Worm (Caenorhabditis elegans) whole organism, young adult: ENCODE data around the gene F25F2.1.

Experiments
- F52B5.7 ChIP-seq: sonication (generic microtip); optimal IDR thresholded peaks from 2 replicates; lab custom pipeline; 2016; ENCODE audit warnings: mild to moderate bottlenecking, missing genetic modification characterization, missing compliant biosample characterization
- F57A8.1 ChIP-seq: fragments of 200-800 bp; sonication (Bioruptor generic); optimal IDR thresholded peaks from 2 replicates; lab custom pipeline; 2018; ENCODE audit warnings: mild to moderate bottlenecking, missing genetic modification characterization, moderate library complexity, missing compliant biosample characterization
- T07F8.4 ChIP-seq: sonication (generic microtip); optimal IDR thresholded peaks from 2 replicates; lab custom pipeline; 2016; ENCODE audit warnings: mild to moderate bottlenecking, missing genetic modification characterization, moderate library complexity, missing compliant biosample characterization
- T26A5.8 ChIP-seq: sonication (generic microtip); optimal IDR thresholded peaks from 2 replicates; lab custom pipeline; 2016; ENCODE audit warnings: missing genetic modification characterization, missing compliant biosample characterization
- Y56A3A.18 ChIP-seq: fragments of 200-800 bp; sonication (Bioruptor generic); IDR thresholded peaks from 2 replicates; pipeline ENCODE4 v1.3.6; 2022; ENCODE audit warnings: missing genetic modification reagents, missing genetic modification characterization, missing compliant biosample characterization
- Y95B8A.8 ChIP-seq: fragments of 200-800 bp; sonication (Bioruptor generic); IDR thresholded peaks from 2 replicates; pipeline ENCODE4 v1.3.6; 2022; ENCODE audit warnings: missing genetic modification reagents, missing genetic modification characterization, missing compliant biosample characterization
- akir-1 ChIP-seq: fragments of 200-800 bp; sonication (Bioruptor generic); optimal IDR thresholded peaks from 2 replicates; lab custom pipeline; 2018; ENCODE audit warnings: mild to moderate bottlenecking, missing genetic modification characterization, moderate library complexity, missing compliant biosample characterization
- ama-1 ChIP-seq, 3 experiments: fragments of 150-350 bp in 1 of 3; sonication (generic microtip) in 2 of 3; optimal IDR thresholded peaks; 2 replicates each; lab custom pipeline; 2014 to 2018; ENCODE audit warnings: missing biosample characterization in 2 of 3, missing genetic modification characterization in 2 of 3, missing genetic modification reagents in 2 of 3
- athp-1 ChIP-seq: sonication (generic microtip); optimal IDR thresholded peaks from 2 replicates; lab custom pipeline; 2017; ENCODE audit warnings: mild to moderate bottlenecking, missing genetic modification characterization, missing compliant biosample characterization
- attf-5 ChIP-seq: fragments of 200-800 bp; sonication (Bioruptor generic); optimal IDR thresholded peaks from 2 replicates; lab custom pipeline; 2018; ENCODE audit warnings: mild to moderate bottlenecking, missing genetic modification characterization, missing compliant biosample characterization
- bed-2 ChIP-seq: fragments of 200-800 bp; sonication (Bioruptor generic); IDR thresholded peaks from 2 replicates; pipeline ENCODE4 v1.3.6; 2022; ENCODE audit warnings: missing genetic modification reagents, missing genetic modification characterization, missing compliant biosample characterization
- cebp-1 ChIP-seq, 2 experiments: fragments of 200-800 bp in 1 of 2; sonication (Bioruptor generic) in 1 of 2; sonication (generic microtip) in 1 of 2; IDR thresholded peaks in 1 of 2; optimal IDR thresholded peaks in 1 of 2; 2 replicates each; pipeline versions ENCODE4 v1.3.6 to Lab custom; 2017 to 2022; ENCODE audit warnings: missing compliant biosample characterization in 2 of 2, missing genetic modification characterization in 2 of 2, mild to moderate bottlenecking in 1 of 2, missing genetic modification reagents in 1 of 2, moderate library complexity in 1 of 2
- ceh-58 ChIP-seq: fragments of 200-800 bp; sonication (Bioruptor generic); IDR thresholded peaks from 2 replicates; pipeline ENCODE4 v1.3.6; 2022; ENCODE audit warnings: missing genetic modification characterization, missing compliant biosample characterization
- die-1 ChIP-seq: sonication (generic microtip); optimal IDR thresholded peaks from 2 replicates; lab custom pipeline; 2016; ENCODE audit warnings: missing genotype, mild to moderate bottlenecking, missing genetic modification characterization, missing compliant biosample characterization
- egl-44 ChIP-seq: fragments of 200-800 bp; sonication (Bioruptor generic); IDR thresholded peaks from 2 replicates; pipeline ENCODE4 v1.3.6; 2022; ENCODE audit warnings: missing genetic modification reagents, missing genetic modification characterization, missing compliant biosample characterization
- gei-17 ChIP-seq: fragments of 200-800 bp; sonication (Bioruptor generic); optimal IDR thresholded peaks from 2 replicates; lab custom pipeline; 2018; ENCODE audit warnings: mild to moderate bottlenecking, missing genetic modification characterization, missing compliant biosample characterization
- let-526 ChIP-seq: fragments of 200-800 bp; sonication (Bioruptor generic); IDR thresholded peaks from 2 replicates; pipeline ENCODE4 v1.3.6; 2022; ENCODE audit warnings: missing genetic modification reagents, missing genetic modification characterization, missing compliant biosample characterization
- let-607 ChIP-seq, 2 experiments: fragments of 200-800 bp in 1 of 2; sonication (Bioruptor generic) in 1 of 2; sonication (generic microtip) in 1 of 2; optimal IDR thresholded peaks; 2 replicates each; lab custom pipeline; 2016 to 2018; ENCODE audit warnings: mild to moderate bottlenecking in 2 of 2, missing compliant biosample characterization in 2 of 2, missing genetic modification characterization in 2 of 2, moderate library complexity in 2 of 2, missing genotype in 1 of 2
- lin-40 ChIP-seq: sonication (generic microtip); optimal IDR thresholded peaks from 2 replicates; lab custom pipeline; 2016; ENCODE audit warnings: missing genetic modification characterization, mild to moderate bottlenecking, missing compliant biosample characterization, missing genotype, missing genetic modification reagents
- lin-54 ChIP-seq: fragments of 200-800 bp; sonication (Bioruptor generic); optimal IDR thresholded peaks from 2 replicates; lab custom pipeline; 2018; ENCODE audit warnings: mild to moderate bottlenecking, missing genetic modification characterization, missing compliant biosample characterization
- madf-10 ChIP-seq: sonication (generic microtip); optimal IDR thresholded peaks from 2 replicates; lab custom pipeline; 2016; ENCODE audit warnings: mild to moderate bottlenecking, missing genetic modification characterization, missing compliant biosample characterization
- madf-6 ChIP-seq: fragments of 200-800 bp; sonication (Bioruptor generic); IDR thresholded peaks from 2 replicates; pipeline ENCODE4 v1.3.6; 2022; ENCODE audit warnings: missing genetic modification reagents, missing genetic modification characterization, missing compliant biosample characterization
- mxl-1 ChIP-seq: sonication (generic microtip); optimal IDR thresholded peaks from 2 replicates; lab custom pipeline; 2016; ENCODE audit warnings: missing genetic modification characterization, missing compliant biosample characterization
- nfyb-1 ChIP-seq: fragments of 200-800 bp; sonication (Bioruptor generic); IDR thresholded peaks from 2 replicates; pipeline ENCODE4 v1.3.6; 2022; ENCODE audit warnings: missing genetic modification reagents, missing genetic modification characterization, missing compliant biosample characterization
- nhr-27 ChIP-seq: fragments of 200-800 bp; sonication (Bioruptor generic); optimal IDR thresholded peaks from 2 replicates; lab custom pipeline; 2018; ENCODE audit warnings: mild to moderate bottlenecking, missing genetic modification characterization, moderate library complexity, missing compliant biosample characterization
- nhr-80 ChIP-seq: sonication (generic microtip); optimal IDR thresholded peaks from 2 replicates; lab custom pipeline; 2016; ENCODE audit warnings: missing genetic modification characterization, missing compliant biosample characterization
- rcor-1 ChIP-seq: fragments of 200-800 bp; sonication (Bioruptor generic); IDR thresholded peaks from 2 replicates; pipeline ENCODE4 v1.3.6; 2022; ENCODE audit warnings: missing genetic modification reagents, missing genetic modification characterization, missing compliant biosample characterization
- rec-8 ChIP-seq, 2 experiments: sonication (generic microtip); optimal IDR thresholded peaks; 2 replicates each; lab custom pipeline; 2016; ENCODE audit warnings: mild to moderate bottlenecking in 2 of 2, missing genetic modification characterization in 2 of 2, missing genetic modification reagents in 2 of 2, missing genotype in 2 of 2, missing biosample characterization in 1 of 2, missing compliant biosample characterization in 1 of 2, moderate library complexity in 1 of 2
- sdz-38 ChIP-seq: sonication (generic microtip); optimal IDR thresholded peaks from 2 replicates; lab custom pipeline; 2016; ENCODE audit warnings: missing genotype, missing genetic modification characterization, missing compliant biosample characterization
- snpc-1.3 ChIP-seq: sonication (generic microtip); optimal IDR thresholded peaks from 2 replicates; lab custom pipeline; 2017; ENCODE audit warnings: missing genetic modification characterization, mild to moderate bottlenecking, missing compliant biosample characterization, antibody characterized with exemption, moderate library complexity, missing genotype, missing genetic modification reagents; ENCODE audit not compliant: insufficient read depth
- somi-1 ChIP-seq: fragments of 200-800 bp; sonication (Bioruptor generic); optimal IDR thresholded peaks from 2 replicates; lab custom pipeline; 2018; ENCODE audit warnings: mild to moderate bottlenecking, missing genetic modification characterization, missing compliant biosample characterization
- sptf-2 ChIP-seq: fragments of 200-800 bp; sonication (Bioruptor generic); optimal IDR thresholded peaks from 2 replicates; lab custom pipeline; 2018; ENCODE audit warnings: mild to moderate bottlenecking, missing genetic modification characterization, missing compliant biosample characterization
- tbp1 ChIP-seq: fragments of 200-800 bp; sonication (Bioruptor generic); optimal IDR thresholded peaks from 2 replicates; lab custom pipeline; 2018; ENCODE audit warnings: mild to moderate bottlenecking, missing genetic modification characterization, missing compliant biosample characterization
- tlf-1 ChIP-seq: fragments of 200-800 bp; sonication (Bioruptor generic); optimal IDR thresholded peaks from 2 replicates; lab custom pipeline; 2018; ENCODE audit warnings: mild to moderate bottlenecking, missing genetic modification characterization, missing compliant biosample characterization
- unc-62 ChIP-seq: fragments of 150-350 bp; optimal IDR thresholded peaks from 2 replicates; lab custom pipeline; 2014; ENCODE audit warnings: missing biosample characterization, missing genetic modification reagents, missing genetic modification characterization
- zim-3 ChIP-seq: sonication (generic microtip); optimal IDR thresholded peaks from 2 replicates; lab custom pipeline; 2017; ENCODE audit warnings: mild to moderate bottlenecking, missing genetic modification characterization, moderate library complexity, missing compliant biosample characterization
- ztf-28 ChIP-seq: fragments of 200-800 bp; sonication (Bioruptor generic); IDR thresholded peaks from 2 replicates; pipeline ENCODE4 v1.3.6; 2022; ENCODE audit warnings: missing genetic modification reagents, missing genetic modification characterization, missing compliant biosample characterization
- ztf-3 ChIP-seq: fragments of 200-800 bp; sonication (Bioruptor generic); optimal IDR thresholded peaks from 2 replicates; lab custom pipeline; 2018; ENCODE audit warnings: mild to moderate bottlenecking, missing genetic modification characterization, missing compliant biosample characterization
- ztf-6 ChIP-seq: fragments of 200-800 bp; sonication (Bioruptor generic); IDR thresholded peaks from 2 replicates; pipeline ENCODE4 v1.3.6; 2022; ENCODE audit warnings: missing genetic modification reagents, missing genetic modification characterization, missing compliant biosample characterization

F25F2.1 gene

ce11 chrIII:4494541-4495010 lies 14.1 kb upstream of the F25F2.1 start (continued):
- TF ChIP-seq bed-2 (GFP tag; lab: Robert Waterston, UW): no peak
- no peak for TF ChIP-seq let-607 (tag; optimal IDR thresholded peaks at IDR 0.05; lab: Kevin White, UChicago)
- peak; percentile 66; the same call in 1 of the 2 replicates for TF ChIP-seq let-526 (GFP tag; lab: Robert Waterston, UW)
- no peak for TF ChIP-seq Y95B8A.8
- no peak for TF ChIP-seq rcor-1 (GFP tag; lab: Robert Waterston, UW)
- TF ChIP-seq ztf-3: no peak
- no peak for TF ChIP-seq snpc-1.3 (tag; lab: Kevin White, UChicago)
- no peak for TF ChIP-seq Y56A3A.18 (GFP tag; lab: Robert Waterston, UW)
- TF ChIP-seq ztf-6: no peak
- TF ChIP-seq lin-54: peak; percentile 36
- no peak for TF ChIP-seq mxl-1 (tag; lab: Kevin White, UChicago)
- TF ChIP-seq sdz-38 (tag; lab: Kevin White, UChicago): no peak
- TF ChIP-seq T26A5.8: no peak
- TF ChIP-seq ceh-58 (GFP tag; lab: Robert Waterston, UW): no peak
- TF ChIP-seq rec-8 (tag; optimal IDR thresholded peaks at IDR 0.05; lab: Kevin White, UChicago): no peak
- TF ChIP-seq nhr-27 (tag; lab: Kevin White, UChicago): no peak
- TF ChIP-seq ama-1 (optimal IDR thresholded peaks at IDR 0.05; lab: Kevin White, UChicago): no peak
- no peak for TF ChIP-seq ama-1 (GFP tag; optimal IDR thresholded peaks at IDR 0.05; lab: Kevin White, UChicago)
- TF ChIP-seq athp-1 (tag; lab: Kevin White, UChicago): no peak
- peak; percentile 35 for TF ChIP-seq madf-10
- TF ChIP-seq lin-40 (tag; lab: Kevin White, UChicago): peak; percentile 60
- peak; percentile 30 for TF ChIP-seq unc-62 (GFP tag; lab: Kevin White, UChicago)
- TF ChIP-seq ztf-28 (GFP tag; lab: Robert Waterston, UW): no peak
- TF ChIP-seq zim-3: no peak
- TF ChIP-seq gei-17 (GFP tag; lab: Kevin White, UChicago): no peak
- no peak for TF ChIP-seq tlf-1 (GFP tag; lab: Kevin White, UChicago)
- TF ChIP-seq madf-6: 0 out of 2 replicates have a peak, but pooled peaks have one; percentile 16
- peak; percentile 16 for TF ChIP-seq tbp1 (GFP tag; lab: Kevin White, UChicago)
- peak; percentile 82 for TF ChIP-seq nhr-80 (tag; lab: Kevin White, UChicago)
- TF ChIP-seq akir-1 (GFP tag; lab: Kevin White, UChicago): no peak
- TF ChIP-seq sptf-2 (GFP tag; lab: Kevin White, UChicago): no peak
- TF ChIP-seq egl-44: no peak
- no peak for TF ChIP-seq F57A8.1 (GFP tag; lab: Kevin White, UChicago)
- no peak for TF ChIP-seq F52B5.7
- TF ChIP-seq attf-5: peak; percentile 48
- TF ChIP-seq somi-1: peak; percentile 67
- TF ChIP-seq T07F8.4 (tag; lab: Kevin White, UChicago): no peak
- TF ChIP-seq die-1 (tag; lab: Kevin White, UChicago): peak; percentile 55
- no peak for TF ChIP-seq cebp-1 (GFP tag; IDR thresholded peaks at IDR 0.05; lab: Robert Waterston, UW)
- peak; percentile 51 for TF ChIP-seq cebp-1 (tag; optimal IDR thresholded peaks at IDR 0.05; lab: Kevin White, UChicago)

ce11 chrIII:4495250-4495649 lies 13.4 kb upstream of the F25F2.1 start:
- TF ChIP-seq nfyb-1 (GFP tag; lab: Robert Waterston, UW): peak; percentile 14; the same call in 1 of the 2 replicates
- TF ChIP-seq ceh-58 (GFP tag; lab: Robert Waterston, UW): no peak
